Worm (Caenorhabditis elegans) whole organism, L2 larva: Measurements from ENCODE around the gene T28F3.8.

Source experiments
- C34F6.9 ChIP-seq: fragments of 150-350 bp; optimal IDR thresholded peaks from 2 replicates; lab custom pipeline; 2014; ENCODE audit warnings: missing biosample characterization, missing genetic modification characterization
- Y55F3AM.14 ChIP-seq: fragments of 200-800 bp; sonication (Bioruptor generic); optimal IDR thresholded peaks from 2 replicates; lab custom pipeline; 2018; ENCODE audit warnings: mild to moderate bottlenecking, missing genetic modification characterization, missing compliant biosample characterization
- ZK546.5 ChIP-seq: sonication (generic microtip); optimal IDR thresholded peaks from 2 replicates; lab custom pipeline; 2017; ENCODE audit warnings: missing biosample characterization, missing genetic modification characterization
- alr-1 ChIP-seq: fragments of 150-350 bp; optimal IDR thresholded peaks from 2 replicates; lab custom pipeline; 2014; ENCODE audit warnings: missing biosample characterization, missing genetic modification characterization
- aly-2 ChIP-seq: fragments of 150-350 bp; optimal IDR thresholded peaks from 2 replicates; lab custom pipeline; 2014; ENCODE audit warnings: missing biosample characterization, missing genetic modification characterization
- ama-1 ChIP-seq: fragments of 150-350 bp; optimal IDR thresholded peaks from 2 replicates; lab custom pipeline; 2018; ENCODE audit warnings: inconsistent platforms
- blmp-1 ChIP-seq: sonication (generic microtip); optimal IDR thresholded peaks from 2 replicates; lab custom pipeline; 2017; ENCODE audit warnings: missing genetic modification characterization, mild to moderate bottlenecking, missing compliant biosample characterization, antibody characterized with exemption, moderate library complexity; ENCODE audit not compliant: insufficient read depth
- ceh-16 ChIP-seq: fragments of 150-350 bp; optimal IDR thresholded peaks from 2 replicates; lab custom pipeline; 2014; ENCODE audit warnings: missing biosample characterization, missing genetic modification characterization
- ceh-82 ChIP-seq: fragments of 150-350 bp; optimal IDR thresholded peaks from 2 replicates; lab custom pipeline; 2014; ENCODE audit warnings: missing biosample characterization, missing genetic modification characterization
- crh-2 ChIP-seq: sonication (generic microtip); optimal IDR thresholded peaks from 2 replicates; lab custom pipeline; 2017; ENCODE audit warnings: missing biosample characterization, missing genetic modification characterization
- egl-27 ChIP-seq: sonication (generic microtip); optimal IDR thresholded peaks from 3 replicates; lab custom pipeline; 2017; ENCODE audit warnings: missing biosample characterization, missing genetic modification reagents, missing genetic modification characterization
- elt-1 ChIP-seq: fragments of 150-350 bp; optimal IDR thresholded peaks from 2 replicates; lab custom pipeline; 2014; ENCODE audit warnings: missing biosample characterization, missing genetic modification characterization
- elt-3 ChIP-seq: sonication (generic microtip); optimal IDR thresholded peaks from 2 replicates; lab custom pipeline; 2017; ENCODE audit warnings: missing biosample characterization, missing genetic modification characterization
- fos-1 ChIP-seq: fragments of 150-350 bp; optimal IDR thresholded peaks from 2 replicates; lab custom pipeline; 2014; ENCODE audit warnings: missing biosample characterization, missing genetic modification characterization
- lin-11 ChIP-seq: fragments of 150-350 bp; sonication (generic microtip); optimal IDR thresholded peaks from 2 replicates; lab custom pipeline; 2014; ENCODE audit warnings: missing biosample characterization, missing genetic modification characterization, inconsistent platforms, mixed read lengths
- lin-13 ChIP-seq: fragments of 150-350 bp; optimal IDR thresholded peaks from 2 replicates; lab custom pipeline; 2014; ENCODE audit warnings: missing biosample characterization, missing genetic modification reagents, missing genetic modification characterization
- lin-39 ChIP-seq: fragments of 150-350 bp; optimal IDR thresholded peaks from 2 replicates; lab custom pipeline; 2014; ENCODE audit warnings: missing biosample characterization, missing genetic modification reagents, missing genetic modification characterization
- lsy-2 ChIP-seq, 2 experiments: fragments of 150-350 bp in 1 of 2; sonication (generic microtip) in 1 of 2; optimal IDR thresholded peaks; 2 replicates each; lab custom pipeline; 2014 to 2017; ENCODE audit warnings: missing biosample characterization in 2 of 2, missing genetic modification characterization in 2 of 2
- mab-5 ChIP-seq: fragments of 150-350 bp; optimal IDR thresholded peaks from 2 replicates; lab custom pipeline; 2014; ENCODE audit warnings: missing biosample characterization, missing genetic modification characterization
- mdl-1 ChIP-seq, 2 experiments: fragments of 150-350 bp in 1 of 2; sonication (generic microtip) in 1 of 2; optimal IDR thresholded peaks; 2 replicates each; lab custom pipeline; 2017; ENCODE audit warnings: missing biosample characterization in 2 of 2, missing genetic modification characterization in 2 of 2
- nhr-10 ChIP-seq: sonication (generic microtip); optimal IDR thresholded peaks from 2 replicates; lab custom pipeline; 2017; ENCODE audit warnings: missing biosample characterization, missing genetic modification characterization
- nhr-11 ChIP-seq: fragments of 150-350 bp; optimal IDR thresholded peaks from 2 replicates; lab custom pipeline; 2014; ENCODE audit warnings: missing biosample characterization, missing genetic modification characterization
- nhr-12 ChIP-seq: fragments of 150-350 bp; optimal IDR thresholded peaks from 2 replicates; lab custom pipeline; 2014; ENCODE audit warnings: missing biosample characterization, missing genetic modification characterization
- nhr-129 ChIP-seq: fragments of 150-350 bp; optimal IDR thresholded peaks from 2 replicates; lab custom pipeline; 2014; ENCODE audit warnings: missing biosample characterization, missing genetic modification characterization
- nhr-21 ChIP-seq: fragments of 150-350 bp; optimal IDR thresholded peaks from 2 replicates; lab custom pipeline; 2014; ENCODE audit warnings: missing biosample characterization, missing genetic modification characterization
- nhr-23 ChIP-seq: fragments of 150-350 bp; optimal IDR thresholded peaks from 2 replicates; lab custom pipeline; 2014; ENCODE audit warnings: missing biosample characterization, missing genetic modification reagents, missing genetic modification characterization
- nhr-237 ChIP-seq: fragments of 150-350 bp; optimal IDR thresholded peaks from 2 replicates; lab custom pipeline; 2014; ENCODE audit warnings: missing biosample characterization, missing genetic modification characterization
- nhr-25 ChIP-seq: fragments of 150-350 bp; sonication (generic microtip); optimal IDR thresholded peaks from 3 replicates; lab custom pipeline; 2014; ENCODE audit warnings: missing biosample characterization, missing genetic modification characterization
- nhr-6 ChIP-seq: fragments of 150-350 bp; optimal IDR thresholded peaks from 2 replicates; lab custom pipeline; 2014; ENCODE audit warnings: missing biosample characterization, missing genetic modification characterization
- nhr-77 ChIP-seq: fragments of 150-350 bp; optimal IDR thresholded peaks from 2 replicates; lab custom pipeline; 2014; ENCODE audit warnings: missing biosample characterization, missing genetic modification characterization
- sem-4 ChIP-seq: fragments of 150-350 bp; optimal IDR thresholded peaks from 2 replicates; lab custom pipeline; 2014; ENCODE audit warnings: missing biosample characterization, missing genetic modification reagents, missing genetic modification characterization
- skn-1 ChIP-seq: sonication (generic microtip); optimal IDR thresholded peaks from 2 replicates; lab custom pipeline; 2017; ENCODE audit warnings: missing biosample characterization, missing genetic modification characterization
- sma-3 ChIP-seq: sonication (generic microtip); optimal IDR thresholded peaks from 2 replicates; lab custom pipeline; 2016; ENCODE audit warnings: missing genetic modification reagents, missing genetic modification characterization, missing compliant biosample characterization
- snpc-4 ChIP-seq: fragments of 150-350 bp; optimal IDR thresholded peaks from 2 replicates; lab custom pipeline; 2014; ENCODE audit warnings: missing biosample characterization, missing genetic modification characterization
- unc-62 ChIP-seq: fragments of 150-350 bp; optimal IDR thresholded peaks from 2 replicates; lab custom pipeline; 2014; ENCODE audit warnings: missing biosample characterization, missing genetic modification reagents, missing genetic modification characterization
- ztf-11 ChIP-seq: sonication (generic microtip); optimal IDR thresholded peaks from 2 replicates; lab custom pipeline; 2017; ENCODE audit warnings: missing biosample characterization, missing genetic modification characterization
- ztf-4 ChIP-seq: fragments of 150-350 bp; optimal IDR thresholded peaks from 2 replicates; lab custom pipeline; 2014; ENCODE audit warnings: missing biosample characterization, missing genetic modification characterization

The T28F3.8 gene

ce11 chrIV:17281060-17282021 is 25.8 kb downstream of the T28F3.8 start (continued):
- TF ChIP-seq lin-39 (tag; lab: Kevin White, UChicago) (no peak), skn-1 (tag; lab: Kevin White, UChicago) (peak; percentile 74), lin-13 (GFP tag; lab: Kevin White, UChicago) (peak; percentile 82), nhr-12 (tag; lab: Kevin White, UChicago) (no peak), nhr-77 (tag; lab: Kevin White, UChicago) (no peak), mdl-1 (tag; optimal IDR thresholded peaks at IDR 0.05; lab: Kevin White, UChicago) (no peak), blmp-1 (tag; lab: Kevin White, UChicago) (no peak), nhr-11 (tag; lab: Kevin White, UChicago) (peak; percentile 71), snpc-4 (peak; percentile 38), crh-2 (peak; percentile 93), elt-1 (tag; lab: Kevin White, UChicago) (no peak), Y55F3AM.14 (peak; percentile 71), ztf-11 (tag; lab: Kevin White, UChicago) (no peak), lsy-2 (tag; optimal IDR thresholded peaks at IDR 0.05; lab: Kevin White, UChicago) (peak; percentile 14 to 87), C34F6.9 (tag; lab: Kevin White, UChicago) (peak; percentile 77), nhr-23 (tag; lab: Kevin White, UChicago) (no peak), ceh-82 (no peak), sma-3 (GFP tag; lab: Kevin White, UChicago) (peak; percentile 30), unc-62 (GFP tag; lab: Kevin White, UChicago) (peak; percentile 17), egl-27 (tag; lab: Kevin White, UChicago) (no peak), nhr-25 (tag; lab: Kevin White, UChicago) (peak; percentile 26)

DNA sequence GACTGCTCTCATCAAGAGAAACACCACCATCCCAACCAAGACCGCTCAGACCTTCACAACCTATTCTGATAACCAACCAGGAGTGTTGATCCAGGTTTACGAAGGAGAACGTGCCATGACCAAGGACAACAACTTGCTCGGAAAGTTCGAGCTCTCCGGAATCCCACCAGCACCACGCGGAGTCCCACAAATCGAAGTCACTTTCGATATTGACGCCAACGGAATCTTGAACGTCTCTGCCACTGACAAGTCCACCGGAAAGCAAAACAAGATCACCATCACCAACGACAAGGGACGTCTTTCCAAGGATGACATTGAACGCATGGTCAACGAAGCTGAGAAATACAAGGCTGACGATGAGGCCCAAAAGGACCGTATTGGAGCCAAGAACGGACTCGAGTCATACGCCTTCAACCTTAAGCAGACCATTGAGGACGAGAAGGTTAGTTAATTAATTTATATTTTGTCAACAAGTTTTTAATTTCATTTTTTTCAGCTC is 26.6 kb downstream of the T28F3.8 start:
- no peak for TF ChIP-seq sma-3 (GFP tag; lab: Kevin White, UChicago)
- no peak for TF ChIP-seq mdl-1 (tag; optimal IDR thresholded peaks at IDR 0.05; lab: Kevin White, UChicago)
- TF ChIP-seq ama-1 (lab: Kevin White, UChicago), result peak; percentile 90
- TF ChIP-seq nhr-129, result peak; percentile 27
- TF ChIP-seq lin-13 (GFP tag; lab: Kevin White, UChicago), result no peak
- TF ChIP-seq, all 48 proteins: peak for 2

ce11 chrIV:17279592-17280440 is 27.3 kb downstream of the T28F3.8 start:
- TF ChIP-seq ceh-82 (no peak), crh-2 (peak; percentile 42), nhr-11 (tag; lab: Kevin White, UChicago) (peak; percentile 45), ama-1 (lab: Kevin White, UChicago) (peak; percentile 87), mdl-1 (tag; optimal IDR thresholded peaks at IDR 0.05; lab: Kevin White, UChicago) (no peak)

ce11 chrIV:17278861-17279591 is 28.1 kb downstream of the T28F3.8 start, which contains the start of gene hsp-1:
Gene hsp-1 (plus strand): TSS chrIV:17278959.
- TF ChIP-seq nhr-23 (tag; lab: Kevin White, UChicago) (no peak), ama-1 (lab: Kevin White, UChicago) (peak; percentile 13)

- TF ChIP-seq nhr-11 (tag; lab: Kevin White, UChicago), result peak; percentile 72
- TF ChIP-seq nhr-21, result peak; percentile 96
- peak; percentile 35 for TF ChIP-seq ztf-11 (tag; lab: Kevin White, UChicago)
- TF ChIP-seq ztf-4, result peak; percentile 95
- no peak for TF ChIP-seq alr-1 (tag; lab: Kevin White, UChicago)
- peak; percentile 93 for TF ChIP-seq nhr-6 (tag; lab: Kevin White, UChicago)
- no peak for TF ChIP-seq elt-3 (tag; lab: Kevin White, UChicago)
- TF ChIP-seq skn-1 (tag; lab: Kevin White, UChicago), result peak; percentile 43
- TF ChIP-seq ceh-16 (tag; lab: Kevin White, UChicago), result peak; percentile 26
- peak; percentile 97 for TF ChIP-seq sem-4 (tag; lab: Kevin White, UChicago)
- TF ChIP-seq nhr-10, result peak; percentile 83
- TF ChIP-seq fos-1 (tag; lab: Kevin White, UChicago), result peak; percentile 92
- TF ChIP-seq C34F6.9 (tag; lab: Kevin White, UChicago), result peak; percentile 97
- TF ChIP-seq snpc-4, result peak; percentile 65
- peak; percentile 82 for TF ChIP-seq ceh-82
- TF ChIP-seq nhr-237 (tag; lab: Kevin White, UChicago), result peak; percentile 78
- TF ChIP-seq ZK546.5 (tag; lab: Kevin White, UChicago), result peak; percentile 75
- TF ChIP-seq mab-5, result peak; percentile 90
- peak; percentile 92 to 95 for TF ChIP-seq lsy-2 (tag; optimal IDR thresholded peaks at IDR 0.05; lab: Kevin White, UChicago)
- TF ChIP-seq nhr-25 (tag; lab: Kevin White, UChicago), result peak; percentile 97
- peak; percentile 95 for TF ChIP-seq crh-2
- no peak for TF ChIP-seq aly-2 (tag; lab: Kevin White, UChicago)
- no peak for TF ChIP-seq elt-1 (tag; lab: Kevin White, UChicago)
- TF ChIP-seq lin-11 (tag; lab: Kevin White, UChicago), result peak; percentile 89
- TF ChIP-seq nhr-77 (tag; lab: Kevin White, UChicago), result peak; percentile 71
Measured at ce11 chrIV:17278363-17278762, 28.8 kb downstream of the T28F3.8 start.
